Fruit fly (Drosophila melanogaster) whole organism, embryonic: Measurements from ENCODE around the gene Gr5a.
A peak's percentile ranks its signal among the peaks of the same experiment; 100 is the strongest.

Experiments
- Atf3 ChIP-seq: fragments of 200-800 bp; sonication (Bioruptor generic); optimal IDR thresholded peaks from 3 replicates; lab custom pipeline; 2016; ENCODE audit warnings: missing biosample characterization, missing genetic modification characterization
- Awh ChIP-seq: fragments of 200-800 bp; sonication (Bioruptor generic); IDR thresholded peaks from 2 replicates; pipeline ENCODE4, ENCODE4 v1.3.6; 2022; ENCODE audit warnings: missing biosample characterization, missing genetic modification characterization
- Bgb ChIP-seq: fragments of 200-800 bp; sonication (Bioruptor generic); IDR thresholded peaks from 2 replicates; pipeline ENCODE4 v1.3.6; 2022; ENCODE audit warnings: missing biosample characterization, missing genetic modification characterization; ENCODE audit not compliant: partially characterized antibody
- CG10209 ChIP-seq: fragments of 200-800 bp; sonication (Bioruptor generic); optimal IDR thresholded peaks from 3 replicates; lab custom pipeline; 2017; ENCODE audit warnings: missing biosample characterization, mild to moderate bottlenecking, missing genetic modification characterization, missing genetic modification reagents
- CG10565 ChIP-seq: fragments of 200-800 bp; sonication (Bioruptor generic); optimal IDR thresholded peaks from 3 replicates; lab custom pipeline; 2016; ENCODE audit warnings: missing biosample characterization, mild to moderate bottlenecking, missing genetic modification characterization
- CG10959 ChIP-seq: fragments of 200-800 bp; sonication (Bioruptor generic); IDR thresholded peaks from 2 replicates; pipeline ENCODE4 v1.3.6; 2022; ENCODE audit warnings: missing biosample characterization, missing genetic modification characterization
- CG10979 ChIP-seq: fragments of 200-800 bp; sonication (Bioruptor generic); optimal IDR thresholded peaks from 2 replicates; lab custom pipeline; 2018; ENCODE audit warnings: missing biosample characterization, mild to moderate bottlenecking, missing genetic modification characterization, moderate library complexity
- CG11504 ChIP-seq: fragments of 200-800 bp; sonication (Bioruptor generic); optimal IDR thresholded peaks from 3 replicates; lab custom pipeline; 2019; ENCODE audit warnings: missing biosample characterization, mild to moderate bottlenecking, missing genetic modification characterization, moderate library complexity
- CG11696 ChIP-seq: fragments of 200-800 bp; sonication (Bioruptor generic); IDR thresholded peaks from 2 replicates; pipeline ENCODE4 v1.3.6; 2022; ENCODE audit warnings: missing biosample characterization, missing genetic modification characterization
- CG12299 ChIP-seq: fragments of 200-800 bp; sonication (Bioruptor generic); optimal IDR thresholded peaks from 2 replicates; lab custom pipeline; 2018; ENCODE audit warnings: missing biosample characterization, mild to moderate bottlenecking, missing genetic modification characterization
- CG12942 ChIP-seq: fragments of 200-800 bp; sonication (Bioruptor generic); optimal IDR thresholded peaks from 3 replicates; lab custom pipeline; 2016; ENCODE audit warnings: missing biosample characterization, missing genetic modification characterization
- CG13624 ChIP-seq: fragments of 200-800 bp; sonication (Bioruptor generic); optimal IDR thresholded peaks from 2 replicates; lab custom pipeline; 2016; ENCODE audit warnings: missing biosample characterization, missing genetic modification characterization
- CG14014 ChIP-seq: fragments of 200-800 bp; sonication (Bioruptor generic); IDR thresholded peaks from 2 replicates; pipeline ENCODE4 v1.3.6; 2022; ENCODE audit warnings: missing biosample characterization, missing genetic modification characterization
- CG17802 ChIP-seq: fragments of 200-800 bp; sonication (Bioruptor generic); optimal IDR thresholded peaks from 2 replicates; lab custom pipeline; 2018; ENCODE audit warnings: missing biosample characterization, mild to moderate bottlenecking, missing genetic modification characterization, moderate library complexity
- CG18262 ChIP-seq: fragments of 200-800 bp; optimal IDR thresholded peaks from 3 replicates; lab custom pipeline; 2019; ENCODE audit warnings: missing biosample characterization, mild to moderate bottlenecking, missing genetic modification characterization, moderate library complexity
- CG18619 ChIP-seq: fragments of 200-800 bp; sonication (Bioruptor generic); optimal IDR thresholded peaks from 3 replicates; lab custom pipeline; 2017; ENCODE audit warnings: missing biosample characterization, mild to moderate bottlenecking, missing genetic modification characterization
- CG18764 ChIP-seq: fragments of 200-800 bp; sonication (Bioruptor generic); optimal IDR thresholded peaks from 3 replicates; lab custom pipeline; 2016; ENCODE audit warnings: missing biosample characterization, missing genetic modification characterization
- CG2875 ChIP-seq: fragments of 200-800 bp; sonication (Bioruptor generic); optimal IDR thresholded peaks from 2 replicates; lab custom pipeline; 2017; ENCODE audit warnings: missing biosample characterization, mild to moderate bottlenecking, missing genetic modification characterization, missing genetic modification reagents
- CG3163 ChIP-seq: fragments of 200-800 bp; sonication (Bioruptor generic); optimal IDR thresholded peaks from 3 replicates; lab custom pipeline; 2016; ENCODE audit warnings: missing biosample characterization, missing genetic modification characterization
- CG3726 ChIP-seq: fragments of 200-800 bp; sonication (Bioruptor generic); IDR thresholded peaks from 3 replicates; pipeline ENCODE4, ENCODE4 v1.3.6; 2022; ENCODE audit warnings: missing biosample characterization, missing genetic modification characterization
- CG7928 ChIP-seq: fragments of 200-800 bp; sonication (Bioruptor generic); optimal IDR thresholded peaks from 2 replicates; lab custom pipeline; 2017; ENCODE audit warnings: missing biosample characterization, mild to moderate bottlenecking, missing genetic modification characterization
- CG7987 ChIP-seq: fragments of 200-800 bp; sonication (Bioruptor generic); optimal IDR thresholded peaks from 2 replicates; lab custom pipeline; 2018; ENCODE audit warnings: missing biosample characterization, mild to moderate bottlenecking, missing genetic modification characterization, moderate library complexity
- CG9876 ChIP-seq: fragments of 200-800 bp; sonication (Bioruptor generic); optimal IDR thresholded peaks from 2 replicates; lab custom pipeline; 2016; ENCODE audit warnings: missing biosample characterization, missing genetic modification characterization
- CHES-1-like ChIP-seq: fragments of 200-800 bp; sonication (Bioruptor generic); optimal IDR thresholded peaks from 2 replicates; lab custom pipeline; 2016; ENCODE audit warnings: missing biosample characterization, missing genetic modification characterization
- Dip3 ChIP-seq: fragments of 200-800 bp; sonication (Bioruptor generic); optimal IDR thresholded peaks from 3 replicates; lab custom pipeline; 2016; ENCODE audit warnings: missing biosample characterization, missing genetic modification characterization
- E2f2 ChIP-seq: fragments of 200-800 bp; sonication (Bioruptor generic); IDR thresholded peaks from 2 replicates; pipeline ENCODE4 v1.3.6; 2022; ENCODE audit warnings: missing biosample characterization, missing genetic modification characterization
- ERR ChIP-seq: fragments of 200-800 bp; sonication (Bioruptor generic); optimal IDR thresholded peaks from 2 replicates; lab custom pipeline; 2016; ENCODE audit warnings: missing biosample characterization, missing genetic modification characterization
- Hr78 ChIP-seq, 2 experiments: fragments of 200-800 bp in 1 of 2; fragments of >200 bp in 1 of 2; sonication (Bioruptor generic) in 1 of 2; optimal IDR thresholded peaks; 2 replicates each; lab custom pipeline; 2017 to 2019; ENCODE audit warnings: missing biosample characterization in 2 of 2, missing genetic modification characterization in 2 of 2, mild to moderate bottlenecking in 1 of 2, moderate library complexity in 1 of 2
- Opbp ChIP-seq: fragments of 200-800 bp; sonication (Bioruptor generic); IDR thresholded peaks from 3 replicates; pipeline ENCODE4 v1.3.6; 2022; ENCODE audit warnings: missing biosample characterization, missing genetic modification characterization; ENCODE audit not compliant: partially characterized antibody
- Ravus ChIP-seq: fragments of 200-800 bp; sonication (Bioruptor generic); IDR thresholded peaks from 2 replicates; pipeline ENCODE4 v1.3.6; 2022; ENCODE audit warnings: missing biosample characterization, missing genetic modification characterization
- Scr ChIP-seq: fragments of 200-800 bp; sonication (Bioruptor generic); IDR thresholded peaks from 2 replicates; pipeline ENCODE4 v1.3.6; 2022; ENCODE audit warnings: missing biosample characterization, missing genetic modification characterization; ENCODE audit not compliant: partially characterized antibody
- chif ChIP-seq, 2 experiments: fragments of 200-800 bp; sonication (Bioruptor generic); optimal IDR thresholded peaks; 3 replicates each; lab custom pipeline; 2016; ENCODE audit warnings: missing biosample characterization in 2 of 2, missing genetic modification characterization in 2 of 2
- crc ChIP-seq: fragments of 200-800 bp; sonication (Bioruptor generic); optimal IDR thresholded peaks from 2 replicates; lab custom pipeline; 2016; ENCODE audit warnings: missing biosample characterization, missing genetic modification characterization
- crol ChIP-seq: fragments of 200-800 bp; sonication (Bioruptor generic); IDR thresholded peaks from 2 replicates; pipeline ENCODE4 v1.3.6; 2022; ENCODE audit warnings: missing biosample characterization, missing genetic modification characterization
- dm ChIP-seq: fragments of 200-800 bp; sonication (Bioruptor generic); optimal IDR thresholded peaks from 3 replicates; lab custom pipeline; 2016; ENCODE audit warnings: missing biosample characterization, missing genetic modification characterization
- gce ChIP-seq: fragments of 200-800 bp; sonication (Bioruptor generic); IDR thresholded peaks from 3 replicates; pipeline ENCODE4 v1.3.6; 2022; ENCODE audit warnings: missing biosample characterization, missing genetic modification characterization
- gsb ChIP-seq: fragments of 200-800 bp; sonication (Bioruptor generic); IDR thresholded peaks from 2 replicates; pipeline ENCODE4 v1.3.6; 2022; ENCODE audit warnings: missing biosample characterization, missing genetic modification characterization
- kni ChIP-seq: fragments of 200-800 bp; sonication (Bioruptor generic); optimal IDR thresholded peaks from 3 replicates; lab custom pipeline; 2017; ENCODE audit warnings: mild to moderate bottlenecking, missing biosample characterization, missing genetic modification reagents, missing genetic modification characterization
- maf-S ChIP-seq: fragments of 200-800 bp; sonication (Bioruptor generic); optimal IDR thresholded peaks from 2 replicates; lab custom pipeline; 2016; ENCODE audit warnings: missing biosample characterization, missing genetic modification characterization
- phol ChIP-seq: fragments of 200-800 bp; sonication (Bioruptor generic); optimal IDR thresholded peaks from 3 replicates; lab custom pipeline; 2018; ENCODE audit warnings: missing biosample characterization, mild to moderate bottlenecking, missing genetic modification characterization, moderate library complexity
- pros ChIP-seq: fragments of 200-800 bp; sonication (Bioruptor generic); optimal IDR thresholded peaks from 3 replicates; lab custom pipeline; 2019; ENCODE audit warnings: missing biosample characterization, mild to moderate bottlenecking, missing genetic modification characterization, moderate library complexity
- run ChIP-seq: fragments of 200-800 bp; sonication (Bioruptor generic); optimal IDR thresholded peaks from 3 replicates; lab custom pipeline; 2018; ENCODE audit warnings: missing biosample characterization, mild to moderate bottlenecking, missing genetic modification characterization
- scrt ChIP-seq: fragments of 200-800 bp; sonication (Bioruptor generic); optimal IDR thresholded peaks from 2 replicates; lab custom pipeline; 2018; ENCODE audit warnings: missing biosample characterization, mild to moderate bottlenecking, missing genetic modification characterization, moderate library complexity
- sima ChIP-seq: fragments of 200-800 bp; sonication (Bioruptor generic); optimal IDR thresholded peaks from 2 replicates; lab custom pipeline; 2016; ENCODE audit warnings: missing biosample characterization, missing genetic modification characterization
- tna ChIP-seq: fragments of 200-800 bp; sonication (Bioruptor generic); IDR thresholded peaks from 2 replicates; pipeline ENCODE4 v1.3.6; 2022; ENCODE audit warnings: missing biosample characterization, missing genetic modification characterization; ENCODE audit not compliant: partially characterized antibody
- trh ChIP-seq: fragments of 200-800 bp; sonication (Bioruptor generic); optimal IDR thresholded peaks from 2 replicates; lab custom pipeline; 2016; ENCODE audit warnings: missing biosample characterization, missing genetic modification characterization
- vnd ChIP-seq: fragments of 200-800 bp; sonication (Bioruptor generic); IDR thresholded peaks from 3 replicates; pipeline ENCODE4 v1.3.6; 2022; ENCODE audit warnings: missing biosample characterization, missing genetic modification characterization; ENCODE audit not compliant: partially characterized antibody
- wek ChIP-seq: fragments of 200-800 bp; sonication (Bioruptor generic); optimal IDR thresholded peaks from 3 replicates; lab custom pipeline; 2018; ENCODE audit warnings: missing biosample characterization, mild to moderate bottlenecking, missing genetic modification characterization, moderate library complexity
- zfh1 ChIP-seq: fragments of 200-800 bp; sonication (Bioruptor generic); IDR thresholded peaks from 3 replicates; pipeline ENCODE4 v1.3.6; 2022; ENCODE audit warnings: missing biosample characterization, missing genetic modification characterization
- zfh2 ChIP-seq: fragments of 200-800 bp; sonication (Bioruptor generic); optimal IDR thresholded peaks from 2 replicates; lab custom pipeline; 2016; ENCODE audit warnings: missing biosample characterization, missing genetic modification characterization

Gene Gr5a

DNA sequence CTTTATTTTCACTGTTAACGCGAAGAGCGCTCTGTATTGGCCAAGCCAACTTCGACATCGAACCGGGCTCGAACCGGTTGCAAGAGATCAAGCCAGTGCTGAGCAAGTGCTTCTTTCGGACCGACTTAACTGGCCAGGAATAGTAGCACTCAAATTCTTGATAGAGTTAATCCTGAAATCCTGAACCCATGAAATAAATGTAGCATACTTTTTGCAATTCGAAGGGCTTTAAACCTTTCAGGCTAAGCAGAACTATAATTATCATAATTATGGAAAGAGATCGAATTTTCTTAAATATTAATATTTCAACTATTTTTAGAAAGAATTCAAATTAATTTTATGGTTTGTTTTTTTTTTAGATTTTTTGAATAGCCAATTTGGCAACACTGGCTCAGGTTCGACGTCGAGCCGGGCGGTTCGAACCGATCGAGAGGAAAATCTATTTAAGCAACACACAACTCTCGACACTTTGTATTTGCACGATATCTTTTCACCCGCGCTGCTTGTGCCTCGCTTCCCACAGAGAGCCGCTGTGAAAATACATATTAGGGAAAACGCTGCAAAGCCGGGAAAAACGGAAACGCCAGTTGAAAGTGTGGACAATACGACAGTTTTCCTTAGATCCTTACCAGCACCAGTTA, 17.8 kb downstream of the Gr5a start, which contains the start of gene AdamTS-B (continued):
- TF ChIP-seq Bgb (GFP tag; lab: Robert Waterston, UW) (0 out of 2 replicates have a peak, but pooled peaks have one; percentile 35), CG18764 (GFP tag; lab: Kevin White, UChicago) (no peak), CG3726 (GFP tag; lab: Robert Waterston, UW) (no peak), CG7987 (GFP tag; lab: Kevin White, UChicago) (no peak), CG13624 (GFP tag; lab: Kevin White, UChicago) (no peak), CG12299 (tag; lab: Kevin White, UChicago) (no peak), CHES-1-like (GFP tag; lab: Kevin White, UChicago) (no peak), run (no peak), dm (GFP tag; lab: Kevin White, UChicago) (no peak), CG3163 (no peak), CG17802 (no peak), CG7928 (GFP tag; lab: Kevin White, UChicago) (no peak), crc (GFP tag; lab: Kevin White, UChicago) (no peak), chif (GFP tag; optimal IDR thresholded peaks at IDR 0.05; lab: Kevin White, UChicago) (peak in 1 of 2 experiments; percentile 20), CG2875 (GFP tag; lab: Kevin White, UChicago) (no peak), Hr78 (GFP tag; optimal IDR thresholded peaks at IDR 0.05; lab: Kevin White, UChicago) (no peak), Dip3 (no peak), wek (GFP tag; lab: Kevin White, UChicago) (no peak), vnd (GFP tag; lab: Robert Waterston, UW) (no peak), zfh1 (GFP tag; lab: Robert Waterston, UW) (peak; percentile 40; the same call in 1 of the 3 replicates), Opbp (no peak), CG12942 (GFP tag; lab: Kevin White, UChicago) (peak; percentile 1), CG10565 (GFP tag; lab: Kevin White, UChicago) (no peak), CG14014 (GFP tag; lab: Robert Waterston, UW) (0 out of 2 replicates have a peak, but pooled peaks have one; percentile 20), E2f2 (GFP tag; lab: Robert Waterston, UW) (peak; percentile 39; the same call in 1 of the 2 replicates), crol (no peak), zfh2 (no peak), kni (GFP tag; lab: Kevin White, UChicago) (no peak), Atf3 (GFP tag; lab: Kevin White, UChicago) (no peak), trh (GFP tag; lab: Kevin White, UChicago) (no peak), CG10979 (peak; percentile 57), phol (tag; lab: Kevin White, UChicago) (peak; percentile 58), scrt (GFP tag; lab: Kevin White, UChicago) (no peak), Awh (no peak), tna (GFP tag; lab: Robert Waterston, UW) (no peak), Ravus (GFP tag; lab: Robert Waterston, UW) (no peak), gsb (GFP tag; lab: Robert Waterston, UW) (no peak), CG10209 (peak; percentile 16), maf-S (GFP tag; lab: Kevin White, UChicago) (no peak), CG18619 (GFP tag; lab: Kevin White, UChicago) (peak; percentile 14), CG9876 (GFP tag; lab: Kevin White, UChicago) (no peak), Scr (GFP tag; lab: Robert Waterston, UW) (no peak), CG11696 (GFP tag; lab: Robert Waterston, UW) (no peak), gce (no peak), sima (no peak), pros (GFP tag; lab: Kevin White, UChicago) (no peak), CG11504 (tag; lab: Kevin White, UChicago) (peak; percentile 69), CG18262 (tag; lab: Kevin White, UChicago) (peak; percentile 42), ERR (GFP tag; lab: Kevin White, UChicago) (no peak), CG10959 (GFP tag; lab: Robert Waterston, UW) (no peak)
